Fruit fly (Drosophila melanogaster): Measurements from ENCODE around the gene Fntb.

The Fntb gene

DNA sequence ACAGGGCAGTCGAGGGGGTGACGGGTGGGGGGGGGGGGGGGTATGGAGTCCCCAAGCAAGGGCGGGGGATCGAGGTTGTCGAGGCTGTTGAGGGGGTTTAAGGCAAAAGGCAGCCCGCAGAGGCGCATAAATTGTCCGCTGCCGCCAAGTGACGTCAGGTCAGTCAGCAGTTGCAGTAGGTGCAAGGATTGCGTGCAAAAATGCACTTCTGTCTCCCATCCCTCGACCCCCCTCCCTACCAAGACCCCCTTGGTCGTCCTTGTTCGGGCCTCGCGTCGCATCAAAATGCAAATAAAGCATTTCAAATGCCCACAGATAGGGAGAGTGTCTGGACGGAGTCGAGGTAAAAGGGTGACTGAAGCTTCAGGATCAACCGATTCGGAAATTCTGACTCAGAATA lies 16.3 kb upstream of the Fntb start:
- TF ChIP-seq Dll (optimal IDR thresholded peaks at IDR 0.05), result no peak
- TF ChIP-seq CG8478 (optimal IDR thresholded peaks at IDR 0.05), result no peak
- no peak for TF ChIP-seq usp (GFP tag; optimal IDR thresholded peaks at IDR 0.05)

DNA sequence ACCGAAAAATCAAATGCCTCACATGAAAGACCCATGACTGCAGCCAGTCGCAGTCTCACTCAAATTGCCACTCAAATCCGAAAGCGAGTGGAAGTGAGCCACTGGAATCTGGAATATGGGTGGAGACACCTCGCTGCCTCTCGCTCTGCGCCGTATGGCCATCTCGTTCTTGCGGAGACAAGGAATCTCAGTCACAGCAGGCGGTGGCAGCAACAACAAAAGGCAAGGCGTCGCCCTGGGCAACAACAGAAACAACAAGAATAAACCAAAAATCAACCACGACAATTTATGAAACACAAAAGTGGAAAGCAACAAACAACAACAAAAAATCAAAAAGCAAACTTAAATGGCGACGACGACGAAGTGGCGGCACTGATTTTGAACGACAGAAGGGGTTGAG lies 9.5 kb upstream of the Fntb start:
- TF ChIP-seq CG8478 (optimal IDR thresholded peaks at IDR 0.05), result no peak
- no peak for TF ChIP-seq EcR (GFP tag; optimal IDR thresholded peaks at IDR 0.05)
- no peak for TF ChIP-seq psq (optimal IDR thresholded peaks at IDR 0.05)
- TF ChIP-seq Dll (optimal IDR thresholded peaks at IDR 0.05), result no peak
- no peak for TF ChIP-seq usp (GFP tag; optimal IDR thresholded peaks at IDR 0.05)
- no peak for TF ChIP-seq pan (optimal IDR thresholded peaks at IDR 0.05)

DNA sequence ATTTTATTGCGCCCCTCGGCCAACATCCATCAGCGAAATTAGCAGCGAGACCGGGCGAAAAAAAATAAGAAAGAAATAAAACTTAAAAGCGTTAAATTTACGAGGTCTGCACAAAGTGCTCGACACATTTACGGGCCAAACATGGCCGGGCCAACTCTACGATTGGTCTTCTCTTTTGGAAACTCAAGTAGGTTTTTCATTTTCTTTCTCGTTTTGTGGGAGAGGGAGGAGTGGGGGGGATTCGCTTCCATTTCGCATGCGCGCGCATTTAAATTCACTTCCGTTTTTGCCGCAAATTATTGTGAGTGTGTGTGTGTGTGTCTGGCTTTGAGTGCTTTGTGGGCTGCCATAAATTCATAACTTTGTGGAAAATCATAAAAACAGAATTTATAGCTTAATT lies 5.3 kb upstream of the Fntb start:
- TF ChIP-seq pan (optimal IDR thresholded peaks at IDR 0.05) (no peak), EcR (GFP tag; optimal IDR thresholded peaks at IDR 0.05) (no peak), usp (GFP tag; optimal IDR thresholded peaks at IDR 0.05) (no peak), CG8478 (optimal IDR thresholded peaks at IDR 0.05) (no peak), psq (optimal IDR thresholded peaks at IDR 0.05) (no peak), Dll (optimal IDR thresholded peaks at IDR 0.05) (no peak)

DNA sequence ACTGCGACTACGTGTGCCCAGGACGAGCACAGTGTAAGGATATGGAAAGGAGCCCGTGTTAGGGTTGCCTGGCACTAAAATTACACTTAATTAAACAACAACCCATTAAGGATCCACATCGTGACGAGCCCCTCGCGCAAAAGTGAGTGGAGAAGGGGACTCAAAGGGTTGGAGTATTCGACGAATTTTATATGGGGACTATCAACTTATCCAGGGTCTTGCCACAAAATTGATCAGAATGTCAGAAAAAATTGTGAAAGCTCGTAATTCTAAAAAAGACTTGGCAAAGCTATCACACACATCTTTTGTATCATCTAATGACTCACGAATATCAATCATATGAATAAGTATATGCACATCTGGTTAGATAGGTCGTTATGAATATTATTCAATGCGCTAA lies 2.4 kb upstream of the Fntb start, which contains the start of gene CG31279:
TSS of gene CG31279 (plus strand) at position 301 of the 400 bp plus-strand sequence.
- TF ChIP-seq CG8478 (optimal IDR thresholded peaks at IDR 0.05) (no peak), Dll (optimal IDR thresholded peaks at IDR 0.05) (no peak), pan (optimal IDR thresholded peaks at IDR 0.05) (no peak), EcR (GFP tag; optimal IDR thresholded peaks at IDR 0.05) (no peak), usp (GFP tag; optimal IDR thresholded peaks at IDR 0.05) (no peak), psq (optimal IDR thresholded peaks at IDR 0.05) (no peak)

DNA sequence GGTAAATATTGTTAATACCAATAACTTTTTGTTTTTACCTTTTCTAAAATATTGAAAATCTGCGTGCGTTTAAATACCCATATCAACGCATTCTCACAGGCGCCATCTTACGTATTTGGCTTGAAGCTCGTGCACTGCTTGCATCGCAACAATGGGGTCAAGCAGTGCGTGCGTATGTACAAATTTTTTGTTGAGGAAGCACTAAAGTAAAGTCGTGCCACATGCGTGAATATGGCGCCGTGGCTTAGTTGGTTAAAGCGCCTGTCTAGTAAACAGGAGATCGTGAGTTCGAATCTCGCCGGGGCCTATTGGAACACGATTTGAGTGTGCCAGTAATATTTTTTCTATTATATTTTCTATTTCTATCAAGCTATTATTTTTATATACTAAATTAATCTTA lies 1.1 kb upstream of the Fntb start:
- TF ChIP-seq pan (optimal IDR thresholded peaks at IDR 0.05) (no peak), EcR (GFP tag; optimal IDR thresholded peaks at IDR 0.05) (no peak), psq (optimal IDR thresholded peaks at IDR 0.05) (no peak), CG8478 (optimal IDR thresholded peaks at IDR 0.05) (no peak), Dll (optimal IDR thresholded peaks at IDR 0.05) (no peak), usp (GFP tag; optimal IDR thresholded peaks at IDR 0.05) (no peak)

DNA sequence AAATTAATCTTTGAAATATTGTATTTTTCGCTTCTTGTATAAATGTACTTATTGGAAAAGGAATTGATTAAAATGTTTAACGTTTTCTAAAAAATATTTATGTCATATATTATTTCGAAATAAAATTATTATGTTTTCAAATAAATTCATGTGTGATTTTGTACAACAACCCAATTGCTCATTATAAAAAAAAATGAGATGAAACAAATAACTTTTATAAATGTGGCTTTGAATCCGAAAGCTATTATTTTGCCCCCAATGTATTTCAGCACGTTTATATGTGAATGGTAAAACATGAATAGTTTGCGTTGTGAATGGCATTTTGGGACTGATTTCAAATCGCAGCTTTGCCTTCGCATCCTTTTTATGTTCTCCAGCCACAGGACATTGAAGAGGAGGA lies 1.8 kb downstream of the Fntb start, which contains the start of gene CG14881:
TSS of gene CG14881 (plus strand) at position 301 of the 400 bp plus-strand sequence.
- no peak for TF ChIP-seq psq (optimal IDR thresholded peaks at IDR 0.05)
- no peak for TF ChIP-seq pan (optimal IDR thresholded peaks at IDR 0.05)
- no peak for TF ChIP-seq CG8478 (optimal IDR thresholded peaks at IDR 0.05)
- no peak for TF ChIP-seq usp (GFP tag; optimal IDR thresholded peaks at IDR 0.05)
- no peak for TF ChIP-seq EcR (GFP tag; optimal IDR thresholded peaks at IDR 0.05)
- no peak for TF ChIP-seq Dll (optimal IDR thresholded peaks at IDR 0.05)

DNA sequence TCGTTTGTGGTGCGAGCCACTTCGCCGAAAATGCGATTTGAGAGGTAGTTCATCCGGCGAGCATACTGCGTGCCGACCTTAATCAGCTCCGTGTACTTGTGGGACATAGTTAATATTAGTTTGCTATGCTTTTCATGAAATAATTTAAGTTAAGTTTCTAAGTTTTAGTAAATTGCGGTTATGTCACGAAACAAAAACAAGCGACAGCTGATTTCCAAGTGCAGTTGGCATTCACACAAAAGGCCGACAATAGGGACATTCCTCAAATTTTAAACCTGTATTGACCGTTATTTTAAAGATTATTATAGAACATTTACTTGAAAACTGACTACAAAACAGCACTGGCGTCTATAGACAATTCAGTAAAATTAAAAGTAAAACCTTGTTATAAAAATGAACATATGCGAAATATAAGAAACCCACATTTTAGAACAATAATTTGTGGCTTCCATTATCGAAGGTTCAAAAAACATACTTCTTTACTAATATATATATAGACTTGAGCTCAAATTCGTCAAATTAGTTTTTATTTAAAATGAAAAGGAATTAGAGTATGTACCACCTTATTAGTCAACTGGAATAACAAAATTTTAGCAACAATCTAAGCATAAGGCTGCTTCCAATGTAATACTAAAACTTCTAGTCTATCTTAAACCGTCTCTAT lies 3.7 kb downstream of the Fntb start, which contains the start of gene mRpS33:
TSS of gene mRpS33 (minus strand) at position 224 of the 664 bp plus-strand sequence.
- TF ChIP-seq Dll (optimal IDR thresholded peaks at IDR 0.05) (no peak), pan (optimal IDR thresholded peaks at IDR 0.05) (no peak), psq (optimal IDR thresholded peaks at IDR 0.05) (no peak), EcR (GFP tag; optimal IDR thresholded peaks at IDR 0.05) (no peak), CG8478 (optimal IDR thresholded peaks at IDR 0.05) (no peak), usp (GFP tag; optimal IDR thresholded peaks at IDR 0.05) (no peak)

DNA sequence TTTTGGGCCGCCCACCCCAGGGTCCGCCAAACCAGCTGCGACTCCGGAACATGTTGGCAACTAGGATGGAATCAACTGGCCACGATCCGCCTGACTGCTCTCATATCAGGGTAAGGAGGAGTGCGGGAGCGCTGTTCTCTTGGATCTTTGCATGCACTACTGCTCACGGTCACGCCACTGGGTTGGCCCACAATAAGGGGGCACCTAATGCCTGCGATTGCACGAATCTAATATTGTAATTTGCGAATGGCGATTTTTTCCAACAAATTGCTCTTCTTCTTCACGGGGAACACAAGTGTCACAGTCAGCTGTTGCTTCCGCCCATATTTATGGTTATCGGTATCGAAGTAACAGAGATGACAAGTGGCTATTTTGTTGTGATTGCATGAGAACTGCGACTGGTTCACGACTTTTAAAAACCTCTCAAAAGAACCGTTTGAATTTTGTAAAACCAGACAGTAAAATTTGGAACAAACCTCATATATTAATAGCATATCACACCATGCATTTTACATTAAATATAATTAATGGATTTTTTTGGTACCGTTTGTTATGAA lies 8.6 kb downstream of the Fntb start, which contains the start of gene ema:
TSS of gene ema (minus strand) at position 295 of the 557 bp plus-strand sequence.
- TF ChIP-seq pan (optimal IDR thresholded peaks at IDR 0.05), result no peak
- TF ChIP-seq Dll (optimal IDR thresholded peaks at IDR 0.05), result no peak
- no peak for TF ChIP-seq psq (optimal IDR thresholded peaks at IDR 0.05)
- no peak for TF ChIP-seq CG8478 (optimal IDR thresholded peaks at IDR 0.05)
- no peak for TF ChIP-seq usp (GFP tag; optimal IDR thresholded peaks at IDR 0.05)
- TF ChIP-seq EcR (GFP tag; optimal IDR thresholded peaks at IDR 0.05), result no peak

DNA sequence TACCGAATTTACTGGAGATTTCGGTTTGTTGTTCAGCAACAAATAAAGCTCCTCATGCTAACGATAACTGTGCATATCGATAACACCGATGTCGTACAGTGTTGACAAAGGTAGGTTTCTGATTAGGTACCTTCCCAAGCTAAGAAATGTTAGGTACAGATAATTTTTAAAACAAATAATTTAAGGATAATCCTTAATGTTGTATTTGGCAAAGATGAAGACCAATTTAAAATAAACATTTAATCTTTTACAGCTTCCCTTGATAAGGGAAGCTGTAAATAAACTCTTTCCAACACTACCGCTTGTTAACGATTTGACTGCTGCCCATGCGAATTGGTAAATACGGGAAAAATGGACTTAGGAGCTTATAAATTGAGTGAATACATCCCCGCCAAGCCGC lies 10.1 kb downstream of the Fntb start, which contains the start of the genes Ttc1 and CG14882:
TSS of gene Ttc1 (minus strand) at position 71 of the 400 bp plus-strand sequence.
TSS of gene CG14882 (plus strand) at position 271 of the 400 bp plus-strand sequence.
- TF ChIP-seq EcR (GFP tag; optimal IDR thresholded peaks at IDR 0.05) (no peak), usp (GFP tag; optimal IDR thresholded peaks at IDR 0.05) (no peak), psq (optimal IDR thresholded peaks at IDR 0.05) (no peak), CG8478 (optimal IDR thresholded peaks at IDR 0.05) (no peak), pan (optimal IDR thresholded peaks at IDR 0.05) (no peak), Dll (optimal IDR thresholded peaks at IDR 0.05) (no peak)

DNA sequence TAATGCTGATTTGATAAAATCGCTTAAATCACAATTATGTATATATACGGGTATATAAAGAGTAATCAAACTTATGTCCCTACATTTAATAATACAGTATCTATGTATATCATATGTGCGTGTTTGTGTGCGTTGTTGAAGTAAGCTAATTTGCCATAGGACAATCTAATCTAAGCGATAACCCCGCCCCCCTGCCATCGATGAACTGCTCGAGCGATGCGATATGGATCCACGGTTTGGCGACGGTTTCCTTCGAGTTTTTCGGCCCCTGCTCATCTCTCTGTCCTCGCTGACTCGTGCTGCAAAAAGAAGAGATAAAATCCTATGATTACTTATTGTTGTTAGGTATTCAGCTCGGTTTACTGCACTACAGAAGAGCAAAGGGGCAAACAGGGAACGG lies 14.0 kb downstream of the Fntb start:
- TF ChIP-seq Dll (optimal IDR thresholded peaks at IDR 0.05) (no peak), psq (optimal IDR thresholded peaks at IDR 0.05) (no peak), pan (optimal IDR thresholded peaks at IDR 0.05) (no peak), usp (GFP tag; optimal IDR thresholded peaks at IDR 0.05) (no peak), EcR (GFP tag; optimal IDR thresholded peaks at IDR 0.05) (no peak), CG8478 (optimal IDR thresholded peaks at IDR 0.05) (no peak)

DNA sequence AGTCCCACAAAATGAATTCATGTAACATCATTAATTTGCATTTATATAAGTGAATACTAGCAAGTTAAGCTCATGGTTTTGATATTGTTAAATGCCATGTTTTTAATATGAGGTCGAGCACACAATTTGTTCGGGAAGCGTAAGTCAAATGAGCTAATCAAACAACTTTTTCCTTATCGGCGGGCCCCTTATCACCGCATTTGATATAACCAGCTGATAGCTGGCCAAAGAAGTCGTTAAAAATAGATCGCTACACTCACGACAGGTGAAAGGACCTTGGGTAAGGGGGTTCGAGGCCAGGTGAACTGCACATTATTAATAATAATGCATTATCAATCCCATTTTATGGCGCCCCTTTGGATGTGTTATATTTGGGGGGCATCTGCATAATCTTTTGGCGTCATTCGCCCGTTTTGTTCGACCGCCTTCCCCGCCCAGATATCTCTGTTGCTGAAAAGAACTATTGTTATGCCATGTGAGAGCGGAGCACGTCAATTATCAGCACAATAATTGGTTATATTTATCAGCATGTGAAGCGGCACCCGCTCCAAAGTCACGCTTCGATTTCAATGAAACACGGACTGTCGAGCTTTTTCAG lies 14.7 kb downstream of the Fntb start:
- TF ChIP-seq Dll (optimal IDR thresholded peaks at IDR 0.05) (no peak), usp (GFP tag; optimal IDR thresholded peaks at IDR 0.05) (no peak), pan (optimal IDR thresholded peaks at IDR 0.05) (no peak), psq (optimal IDR thresholded peaks at IDR 0.05) (no peak), EcR (GFP tag; optimal IDR thresholded peaks at IDR 0.05) (no peak), CG8478 (optimal IDR thresholded peaks at IDR 0.05) (no peak)

Measured in whole organism.